Worm (Caenorhabditis elegans): ENCODE results near the gene srw-121.
"Not testable (repeated sequence)": the region's sequence is repeated elsewhere in the genome, so short reads cannot be mapped to it uniquely, and the experiment has no call there.

DNA sequence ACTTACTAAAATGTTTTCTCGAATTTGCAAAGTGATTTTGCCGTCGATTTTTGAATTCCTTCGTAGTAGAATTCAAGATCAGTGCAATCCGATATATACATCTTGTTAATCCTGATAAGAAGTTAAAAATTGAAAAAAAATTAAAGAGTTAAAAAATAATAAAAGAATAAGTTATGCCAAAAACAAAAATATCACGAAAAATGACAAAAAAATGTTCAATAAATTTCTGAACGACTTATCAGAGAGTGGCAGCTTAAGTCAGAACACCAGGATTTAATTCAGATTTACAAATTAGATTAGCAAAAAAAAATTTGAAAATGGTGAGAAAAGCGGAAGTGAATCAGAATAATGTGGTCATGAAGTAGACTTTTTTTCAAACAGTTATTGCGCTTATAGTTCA lies 16.1 kb downstream of the srw-121 start, which contains the start of gene srw-123:
- not testable (repeated sequence) for TF ChIP-seq F39B2.1 (GFP tag; IDR thresholded peaks at IDR 0.05); egl-18 (GFP tag; IDR thresholded peaks at IDR 0.05); efl-1 (GFP tag; optimal IDR thresholded peaks at IDR 0.05); chd-7 (tag; optimal IDR thresholded peaks at IDR 0.05); lag-1 (GFP tag; IDR thresholded peaks at IDR 0.05); aptf-3 (GFP tag; IDR thresholded peaks at IDR 0.05); let-607 (tag; optimal IDR thresholded peaks at IDR 0.05); atf-7 (tag; optimal IDR thresholded peaks at IDR 0.05); sptf-2 (GFP tag; optimal IDR thresholded peaks at IDR 0.05); him-1 (tag; optimal IDR thresholded peaks at IDR 0.05); B0035.1 (tag; optimal IDR thresholded peaks at IDR 0.05); Y67H2A.10 (GFP tag; conservative IDR thresholded peaks at IDR 0.05); madf-8 (GFP tag; conservative IDR thresholded peaks at IDR 0.05); F23B12.7 (tag; optimal IDR thresholded peaks at IDR 0.05; ENCODE audit: insufficient read depth)

Data from whole organism, young adult.